Worm (Caenorhabditis elegans) whole organism, L4 larva: ENCODE results near the gene srsx-5.

Source experiments
- ZK546.5 ChIP-seq, 2 experiments: sonication (generic microtip); optimal IDR thresholded peaks; 2 replicates each; lab custom pipeline; 2017; ENCODE audit warnings: missing biosample characterization in 2 of 2, missing genetic modification characterization in 2 of 2
- aly-2 ChIP-seq: sonication (generic microtip); optimal IDR thresholded peaks from 2 replicates; lab custom pipeline; 2018; ENCODE audit warnings: missing biosample characterization, missing genetic modification characterization
- ama-1 ChIP-seq: fragments of 150-350 bp; optimal IDR thresholded peaks from 2 replicates; lab custom pipeline; 2014; ENCODE audit warnings: inconsistent platforms, mixed read lengths
- ces-1 ChIP-seq: fragments of 150-350 bp; sonication (generic microtip); optimal IDR thresholded peaks from 4 replicates; lab custom pipeline; 2014; ENCODE audit warnings: missing biosample characterization, missing genetic modification reagents, missing genetic modification characterization
- cey-2 ChIP-seq: sonication (generic microtip); optimal IDR thresholded peaks from 3 replicates; lab custom pipeline; 2017; ENCODE audit warnings: missing genetic modification characterization, mild to moderate bottlenecking, missing compliant biosample characterization, antibody characterized with exemption, borderline replicate concordance; ENCODE audit not compliant: insufficient read depth
- egl-27 ChIP-seq: sonication (generic microtip); optimal IDR thresholded peaks from 3 replicates; lab custom pipeline; 2017; ENCODE audit warnings: missing biosample characterization, missing genetic modification reagents, missing genetic modification characterization
- nhr-28 ChIP-seq: fragments of 150-350 bp; optimal IDR thresholded peaks from 2 replicates; lab custom pipeline; 2014; ENCODE audit warnings: missing biosample characterization, missing genetic modification characterization
- pha-4 ChIP-seq, 2 experiments: fragments of 150-350 bp in 1 of 2; fragments of 200-800 bp in 1 of 2; sonication (Bioruptor generic) in 1 of 2; IDR thresholded peaks in 1 of 2; optimal IDR thresholded peaks in 1 of 2; 2 replicates each; pipeline versions ENCODE4 v1.3.6 to Lab custom; 2014 to 2022; ENCODE audit warnings: missing genetic modification characterization in 2 of 2, missing genetic modification reagents in 2 of 2, missing biosample characterization in 1 of 2, missing compliant biosample characterization in 1 of 2
- set-16 ChIP-seq: fragments of 200-800 bp; sonication (Bioruptor generic); IDR thresholded peaks from 2 replicates; pipeline ENCODE4 v1.3.6; 2022; ENCODE audit warnings: missing genetic modification reagents, missing genetic modification characterization, missing compliant biosample characterization
- snpc-4 ChIP-seq: fragments of 150-350 bp; optimal IDR thresholded peaks from 2 replicates; lab custom pipeline; 2014; ENCODE audit warnings: missing biosample characterization, missing genetic modification characterization
- unc-62 ChIP-seq, 3 experiments: fragments of 150-350 bp in 1 of 3; sonication (generic microtip); optimal IDR thresholded peaks in 2 of 3; peaks in 1 of 3; 1 replicate in 1 of 3; 2 replicates in 2 of 3; lab custom pipeline; 2014 to 2017; ENCODE audit warnings: missing biosample characterization in 3 of 3, missing genetic modification characterization in 3 of 3, missing genetic modification reagents in 3 of 3, missing genotype in 1 of 3
- zfp-2 ChIP-seq: sonication (generic microtip); optimal IDR thresholded peaks from 2 replicates; lab custom pipeline; 2016; ENCODE audit warnings: mild to moderate bottlenecking, missing genetic modification characterization, missing compliant biosample characterization

ce11 chrV:7964429-7964828 lies 35.7 kb downstream of the srsx-5 start:
- no peak for TF ChIP-seq egl-27
- TF ChIP-seq pha-4 (GFP tag; IDR thresholded peaks at IDR 0.05; lab: Robert Waterston, UW): no peak
- TF ChIP-seq pha-4 (tag; optimal IDR thresholded peaks at IDR 0.05; lab: Kevin White, UChicago): no peak
- TF ChIP-seq ama-1 (lab: Kevin White, UChicago): no peak
- TF ChIP-seq snpc-4 (tag; lab: Kevin White, UChicago): no peak
- TF ChIP-seq zfp-2: no peak
- no peak for TF ChIP-seq ces-1 (GFP tag; lab: Kevin White, UChicago)
- no peak for TF ChIP-seq nhr-28
- TF ChIP-seq aly-2 (tag; lab: Kevin White, UChicago): no peak
- peak in 1 of 2 experiments; percentile 96 for TF ChIP-seq unc-62 (GFP tag; optimal IDR thresholded peaks at IDR 0.05 in 1 of 2; lab: Kevin White, UChicago)
- no peak for TF ChIP-seq unc-62 (tag; optimal IDR thresholded peaks at IDR 0.05; lab: Kevin White, UChicago)
- TF ChIP-seq set-16 (GFP tag; lab: Robert Waterston, UW): no peak
- no peak for TF ChIP-seq cey-2 (tag; lab: Kevin White, UChicago)
- no peak for TF ChIP-seq ZK546.5 (tag; optimal IDR thresholded peaks at IDR 0.05; lab: Kevin White, UChicago)
